Fruit fly (Drosophila melanogaster) whole organism, embryonic: ENCODE measurements around the gene Paics.

Experiments
- B-H1 ChIP-seq: fragments of 200-800 bp; sonication (Bioruptor generic); IDR thresholded peaks from 3 replicates; pipeline ENCODE4 v1.3.6; 2022; ENCODE audit warnings: missing biosample characterization, missing genetic modification characterization
- CG10321 ChIP-seq: fragments of 200-800 bp; sonication (Bioruptor generic); IDR thresholded peaks from 2 replicates; pipeline ENCODE4 v1.3.6; 2022; ENCODE audit warnings: missing biosample characterization, missing genetic modification characterization
- CG10366 ChIP-seq: fragments of 200-800 bp; sonication (Bioruptor generic); IDR thresholded peaks from 2 replicates; pipeline ENCODE4 v1.3.6; 2022; ENCODE audit warnings: missing biosample characterization, missing genetic modification characterization
- CG11398 ChIP-seq: fragments of 200-800 bp; sonication (Bioruptor generic); optimal IDR thresholded peaks from 2 replicates; lab custom pipeline; 2016; ENCODE audit warnings: missing biosample characterization, missing genetic modification characterization
- CG12155 ChIP-seq: fragments of 200-800 bp; sonication (Bioruptor generic); optimal IDR thresholded peaks from 3 replicates; lab custom pipeline; 2016; ENCODE audit warnings: missing biosample characterization, missing genetic modification characterization
- CG12391 ChIP-seq: fragments of 200-800 bp; sonication (Bioruptor generic); optimal IDR thresholded peaks from 3 replicates; lab custom pipeline; 2018; ENCODE audit warnings: missing biosample characterization, mild to moderate bottlenecking, missing genetic modification characterization, moderate library complexity
- CG14014 ChIP-seq: fragments of 200-800 bp; sonication (Bioruptor generic); IDR thresholded peaks from 2 replicates; pipeline ENCODE4 v1.3.6; 2022; ENCODE audit warnings: missing biosample characterization, missing genetic modification characterization
- CG15073 ChIP-seq: fragments of 200-800 bp; sonication (Bioruptor generic); optimal IDR thresholded peaks from 2 replicates; lab custom pipeline; 2016; ENCODE audit warnings: missing biosample characterization, missing genetic modification characterization
- CG1529 ChIP-seq: fragments of 200-800 bp; sonication (Bioruptor generic); optimal IDR thresholded peaks from 3 replicates; lab custom pipeline; 2018; ENCODE audit warnings: missing biosample characterization, missing genetic modification characterization
- CG15696 ChIP-seq: fragments of 200-800 bp; sonication (Bioruptor generic); optimal IDR thresholded peaks from 2 replicates; lab custom pipeline; 2019; ENCODE audit warnings: missing biosample characterization, mild to moderate bottlenecking, missing genetic modification characterization, moderate library complexity
- CG17568 ChIP-seq: fragments of 200-800 bp; sonication (Bioruptor generic); optimal IDR thresholded peaks from 2 replicates; lab custom pipeline; 2018; ENCODE audit warnings: missing biosample characterization, mild to moderate bottlenecking, missing genetic modification characterization, moderate library complexity
- CG1792 ChIP-seq: fragments of 200-800 bp; sonication (Bioruptor generic); optimal IDR thresholded peaks from 2 replicates; lab custom pipeline; 2016; ENCODE audit warnings: missing biosample characterization, missing genetic modification characterization
- CG2129 ChIP-seq: fragments of 200-800 bp; sonication (Bioruptor generic); IDR thresholded peaks from 2 replicates; pipeline ENCODE4 v1.3.6; 2022; ENCODE audit warnings: missing biosample characterization, missing genetic modification characterization; ENCODE audit not compliant: partially characterized antibody
- CG33557 ChIP-seq: fragments of 200-800 bp; sonication (Bioruptor generic); optimal IDR thresholded peaks from 2 replicates; lab custom pipeline; 2019; ENCODE audit warnings: missing biosample characterization, mild to moderate bottlenecking, missing genetic modification characterization, moderate library complexity
- CG34376 ChIP-seq: fragments of 200-800 bp; sonication (Bioruptor generic); optimal IDR thresholded peaks from 2 replicates; lab custom pipeline; 2018; ENCODE audit warnings: missing biosample characterization, mild to moderate bottlenecking, missing genetic modification characterization
- CG3838 ChIP-seq: fragments of 200-800 bp; sonication (Bioruptor generic); optimal IDR thresholded peaks from 3 replicates; lab custom pipeline; 2016; ENCODE audit warnings: missing biosample characterization, missing genetic modification characterization
- CG4424 ChIP-seq: fragments of 200-800 bp; sonication (Bioruptor generic); optimal IDR thresholded peaks from 3 replicates; lab custom pipeline; 2016; ENCODE audit warnings: missing biosample characterization, missing genetic modification characterization
- CG4707 ChIP-seq: fragments of 200-800 bp; sonication (Bioruptor generic); optimal IDR thresholded peaks from 2 replicates; lab custom pipeline; 2018; ENCODE audit warnings: missing biosample characterization, mild to moderate bottlenecking, missing genetic modification characterization, moderate library complexity
- CG4730 ChIP-seq: fragments of 200-800 bp; sonication (Bioruptor generic); IDR thresholded peaks from 2 replicates; pipeline ENCODE4 v1.3.6; 2022; ENCODE audit warnings: missing biosample characterization, missing genetic modification characterization
- CG6813 ChIP-seq: fragments of 200-800 bp; sonication (Bioruptor generic); optimal IDR thresholded peaks from 2 replicates; lab custom pipeline; 2017; ENCODE audit warnings: missing biosample characterization, missing genetic modification characterization, mild to moderate bottlenecking, moderate library complexity, missing genetic modification reagents
- CG7271 ChIP-seq: fragments of 200-800 bp; sonication (Bioruptor generic); optimal IDR thresholded peaks from 2 replicates; lab custom pipeline; 2018; ENCODE audit warnings: missing biosample characterization, mild to moderate bottlenecking, missing genetic modification characterization, moderate library complexity
- CG7556 ChIP-seq: fragments of 200-800 bp; sonication (Bioruptor generic); optimal IDR thresholded peaks from 2 replicates; lab custom pipeline; 2017; ENCODE audit warnings: missing biosample characterization, mild to moderate bottlenecking, missing genetic modification characterization
- CG7963 ChIP-seq: fragments of 200-800 bp; sonication (Bioruptor generic); IDR thresholded peaks from 3 replicates; pipeline ENCODE4 v1.3.6; 2022; ENCODE audit warnings: missing biosample characterization, missing genetic modification characterization; ENCODE audit not compliant: partially characterized antibody
- CoRest ChIP-seq: fragments of 200-800 bp; sonication (Bioruptor generic); optimal IDR thresholded peaks from 3 replicates; lab custom pipeline; 2018; ENCODE audit warnings: missing biosample characterization, mild to moderate bottlenecking, missing genetic modification characterization, moderate library complexity
- CrebB ChIP-seq: fragments of 200-800 bp; sonication (Bioruptor generic); optimal IDR thresholded peaks from 3 replicates; lab custom pipeline; 2018; ENCODE audit warnings: missing biosample characterization, mild to moderate bottlenecking, missing genetic modification characterization
- HmgD ChIP-seq: fragments of 200-800 bp; sonication (Bioruptor generic); optimal IDR thresholded peaks from 3 replicates; lab custom pipeline; 2016; ENCODE audit warnings: missing biosample characterization, missing genetic modification characterization
- Nf-YA ChIP-seq: fragments of 200-800 bp; sonication (Bioruptor generic); IDR thresholded peaks from 2 replicates; pipeline ENCODE4 v1.3.6; 2022; ENCODE audit warnings: missing biosample characterization, missing genetic modification characterization
- Side ChIP-seq: fragments of 200-800 bp; sonication (Bioruptor generic); optimal IDR thresholded peaks from 2 replicates; lab custom pipeline; 2016; ENCODE audit warnings: missing biosample characterization, missing genetic modification characterization
- Sry-δ ChIP-seq: fragments of 200-800 bp; sonication (Bioruptor generic); optimal IDR thresholded peaks from 2 replicates; lab custom pipeline; 2016; ENCODE audit warnings: missing biosample characterization, missing genetic modification characterization
- Usf ChIP-seq: fragments of 200-800 bp; sonication (Bioruptor generic); optimal IDR thresholded peaks from 2 replicates; lab custom pipeline; 2017; ENCODE audit warnings: missing genotype, missing biosample characterization, missing genetic modification characterization
- ac ChIP-seq: fragments of 200-800 bp; sonication (Bioruptor generic); optimal IDR thresholded peaks from 3 replicates; lab custom pipeline; 2017; ENCODE audit warnings: missing biosample characterization, mild to moderate bottlenecking, missing genetic modification characterization
- ase ChIP-seq: fragments of 200-800 bp; sonication (Bioruptor generic); IDR thresholded peaks from 3 replicates; pipeline ENCODE4 v1.3.6; 2022; ENCODE audit warnings: missing biosample characterization, missing genetic modification characterization
- bsh ChIP-seq, 2 experiments: fragments of 200-800 bp; sonication (Bioruptor generic); optimal IDR thresholded peaks; 2 replicates each; lab custom pipeline; 2017 to 2018; ENCODE audit warnings: mild to moderate bottlenecking in 2 of 2, missing biosample characterization in 2 of 2, missing genetic modification characterization in 2 of 2, moderate library complexity in 1 of 2
- chif ChIP-seq, 2 experiments: fragments of 200-800 bp; sonication (Bioruptor generic); optimal IDR thresholded peaks; 3 replicates each; lab custom pipeline; 2016; ENCODE audit warnings: missing biosample characterization in 2 of 2, missing genetic modification characterization in 2 of 2
- ci ChIP-seq: fragments of 200-800 bp; sonication (Bioruptor generic); IDR thresholded peaks from 3 replicates; pipeline ENCODE4 v1.3.6; 2022; ENCODE audit warnings: missing biosample characterization, missing genetic modification characterization
- crp ChIP-seq, 2 experiments: fragments of 200-800 bp; sonication (Bioruptor generic); optimal IDR thresholded peaks; 2 replicates in 1 of 2; 3 replicates in 1 of 2; lab custom pipeline; 2017; ENCODE audit warnings: missing biosample characterization in 2 of 2, missing genetic modification characterization in 2 of 2, mild to moderate bottlenecking in 1 of 2, moderate library complexity in 1 of 2
- cwo ChIP-seq: fragments of 200-800 bp; sonication (Bioruptor generic); optimal IDR thresholded peaks from 3 replicates; lab custom pipeline; 2017; ENCODE audit warnings: missing biosample characterization, missing genetic modification characterization, mild to moderate bottlenecking, moderate library complexity, missing genetic modification reagents
- fu2 ChIP-seq: fragments of 200-800 bp; sonication (Bioruptor generic); optimal IDR thresholded peaks from 2 replicates; lab custom pipeline; 2016; ENCODE audit warnings: missing biosample characterization, missing genetic modification characterization
- ham ChIP-seq: fragments of 200-800 bp; sonication (Bioruptor generic); IDR thresholded peaks from 2 replicates; pipeline ENCODE4 v1.3.6; 2022; ENCODE audit warnings: missing biosample characterization, missing genetic modification characterization
- hkb ChIP-seq, 2 experiments: fragments of 200-800 bp in 1 of 2; fragments of >200 bp in 1 of 2; sonication (Bioruptor generic) in 1 of 2; IDR thresholded peaks in 1 of 2; optimal IDR thresholded peaks in 1 of 2; 2 replicates each; pipeline versions ENCODE4 v1.3.6 to Lab custom; 2017 to 2022; ENCODE audit warnings: missing biosample characterization in 1 of 2, missing genetic modification characterization in 1 of 2
- kah ChIP-seq: fragments of 200-800 bp; sonication (Bioruptor generic); optimal IDR thresholded peaks from 2 replicates; lab custom pipeline; 2018; ENCODE audit warnings: missing biosample characterization, mild to moderate bottlenecking, missing genetic modification characterization
- pb ChIP-seq: fragments of 200-800 bp; sonication (Bioruptor generic); optimal IDR thresholded peaks from 3 replicates; lab custom pipeline; 2016; ENCODE audit warnings: missing biosample characterization, missing genetic modification characterization
- pho ChIP-seq: fragments of 200-800 bp; sonication (Bioruptor generic); optimal IDR thresholded peaks from 2 replicates; lab custom pipeline; 2016; ENCODE audit warnings: missing biosample characterization, missing genetic modification characterization
- sc ChIP-seq, 3 experiments: fragments of >200 bp in 2 of 3; fragments of 200-800 bp in 1 of 3; sonication (Bioruptor generic) in 1 of 3; optimal IDR thresholded peaks; 2 replicates in 2 of 3; 3 replicates in 1 of 3; lab custom pipeline; 2017; ENCODE audit warnings: mild to moderate bottlenecking in 1 of 3, missing biosample characterization in 1 of 3, missing genetic modification characterization in 1 of 3, missing genetic modification reagents in 1 of 3
- tio ChIP-seq: fragments of 200-800 bp; sonication (Bioruptor generic); optimal IDR thresholded peaks from 2 replicates; lab custom pipeline; 2017; ENCODE audit warnings: missing biosample characterization, missing genetic modification characterization, inconsistent platforms
- ttk ChIP-seq: fragments of 200-800 bp; sonication (Bioruptor generic); IDR thresholded peaks from 2 replicates; pipeline ENCODE4 v2.1.2; 2022; ENCODE audit warnings: missing biosample characterization, missing genetic modification characterization
- usp ChIP-seq: fragments of >200 bp; optimal IDR thresholded peaks from 2 replicates; lab custom pipeline; 2017; ENCODE audit warnings: missing biosample characterization, missing genetic modification characterization
- wdn ChIP-seq: fragments of 200-800 bp; sonication (Bioruptor generic); IDR thresholded peaks from 2 replicates; pipeline ENCODE4 v1.3.6; 2022; ENCODE audit warnings: missing biosample characterization, missing genetic modification characterization
- zen2 ChIP-seq: fragments of 200-800 bp; sonication (Bioruptor generic); IDR thresholded peaks from 3 replicates; pipeline ENCODE4 v1.3.6; 2022; ENCODE audit warnings: missing biosample characterization, missing genetic modification characterization; ENCODE audit not compliant: partially characterized antibody

Gene Paics

dm6 chrX:12737057-12737734, 23.2 kb downstream of the Paics start (continued):
- TF ChIP-seq crp (GFP tag; optimal IDR thresholded peaks at IDR 0.05; lab: Kevin White, UChicago) (no peak), CG1529 (no peak), pho (no peak), ham (no peak), CG14014 (GFP tag; lab: Robert Waterston, UW) (no peak), chif (GFP tag; optimal IDR thresholded peaks at IDR 0.05; lab: Kevin White, UChicago) (no peak), zen2 (GFP tag; lab: Robert Waterston, UW) (no peak), CG12155 (GFP tag; lab: Kevin White, UChicago) (no peak), cwo (GFP tag; lab: Kevin White, UChicago) (peak; percentile 18), CG1792 (GFP tag; lab: Kevin White, UChicago) (no peak), fu2 (GFP tag; lab: Kevin White, UChicago) (no peak), Sry-δ (GFP tag; lab: Kevin White, UChicago) (no peak), CG11398 (GFP tag; lab: Kevin White, UChicago) (no peak), CG10366 (GFP tag; lab: Robert Waterston, UW) (no peak), HmgD (peak; percentile 30), CG12391 (tag; lab: Kevin White, UChicago) (peak; percentile 15), CG10321 (GFP tag; lab: Robert Waterston, UW) (no peak), pb (GFP tag; lab: Kevin White, UChicago) (no peak), CG15073 (no peak), tio (GFP tag; lab: Kevin White, UChicago) (no peak), ac (GFP tag; lab: Kevin White, UChicago) (no peak), CG7556 (no peak), hkb (optimal IDR thresholded peaks at IDR 0.05; lab: Kevin White, UChicago) (no peak), hkb (GFP tag; IDR thresholded peaks at IDR 0.05; lab: Robert Waterston, UW) (peak; percentile 30; the same call in 1 of the 2 replicates), CG17568 (GFP tag; lab: Kevin White, UChicago) (no peak), ci (GFP tag; lab: Robert Waterston, UW) (peak; percentile 52; the same call in 2 of the 3 replicates), CG4730 (GFP tag; lab: Robert Waterston, UW) (no peak), Nf-YA (GFP tag; lab: Robert Waterston, UW) (no peak), usp (no peak), kah (GFP tag; lab: Kevin White, UChicago) (no peak), CG33557 (GFP tag; lab: Kevin White, UChicago) (no peak), CG34376 (GFP tag; lab: Kevin White, UChicago) (no peak), ase (GFP tag; lab: Robert Waterston, UW) (no peak), wdn (GFP tag; lab: Robert Waterston, UW) (no peak), CG4707 (GFP tag; lab: Kevin White, UChicago) (no peak), B-H1 (GFP tag; lab: Robert Waterston, UW) (no peak), sc (optimal IDR thresholded peaks at IDR 0.05; lab: Kevin White, UChicago) (no peak), sc (GFP tag; optimal IDR thresholded peaks at IDR 0.05; lab: Kevin White, UChicago) (no peak), CG15696 (tag; lab: Kevin White, UChicago) (no peak), CG3838 (GFP tag; lab: Kevin White, UChicago) (no peak), CG4424 (GFP tag; lab: Kevin White, UChicago) (no peak), ttk (no peak), CoRest (tag; lab: Kevin White, UChicago) (no peak), Usf (GFP tag; lab: Kevin White, UChicago) (no peak), CG6813 (GFP tag; lab: Kevin White, UChicago) (no peak), Side (GFP tag; lab: Kevin White, UChicago) (no peak), CG7271 (tag; lab: Kevin White, UChicago) (no peak), CG2129 (no peak), CG7963 (GFP tag; lab: Robert Waterston, UW) (no peak), CrebB (tag; lab: Kevin White, UChicago) (no peak), bsh (GFP tag; optimal IDR thresholded peaks at IDR 0.05; lab: Kevin White, UChicago) (peak in 1 of 2 experiments; percentile 95)
